Worm (Caenorhabditis elegans): ENCODE data around the gene nas-11.

The nas-11 gene

ce11 chrX:6735494-6735893, 22.1 kb downstream of the nas-11 start:
- TF ChIP-seq mdl-1 (tag; optimal IDR thresholded peaks at IDR 0.05) (peak in 1 of 2 experiments; percentile 27), R02D3.7 (tag; optimal IDR thresholded peaks at IDR 0.05) (no peak), nhr-129 (tag; optimal IDR thresholded peaks at IDR 0.05) (peak; percentile 83), nhr-21 (tag; optimal IDR thresholded peaks at IDR 0.05) (peak; percentile 81), nhr-77 (tag; optimal IDR thresholded peaks at IDR 0.05) (no peak), sem-4 (tag; optimal IDR thresholded peaks at IDR 0.05) (no peak), sma-3 (GFP tag; optimal IDR thresholded peaks at IDR 0.05) (peak; percentile 65), C34F6.9 (tag; optimal IDR thresholded peaks at IDR 0.05) (peak; percentile 57), mbf-1 (tag; optimal IDR thresholded peaks at IDR 0.05) (no peak), nhr-25 (tag; optimal IDR thresholded peaks at IDR 0.05) (peak; percentile 70), sma-9 (GFP tag; optimal IDR thresholded peaks at IDR 0.05) (peak; percentile 85), sma-9 (tag; optimal IDR thresholded peaks at IDR 0.05) (no peak), lsy-2 (tag; optimal IDR thresholded peaks at IDR 0.05) (peak in 1 of 2 experiments; percentile 58), F13H6.1 (tag; optimal IDR thresholded peaks at IDR 0.05) (peak; percentile 63), crh-2 (tag; optimal IDR thresholded peaks at IDR 0.05) (peak; percentile 45), dmd-4 (tag; optimal IDR thresholded peaks at IDR 0.05) (no peak), lin-11 (tag; optimal IDR thresholded peaks at IDR 0.05) (no peak), ama-1 (optimal IDR thresholded peaks at IDR 0.05) (no peak), blmp-1 (tag; optimal IDR thresholded peaks at IDR 0.05; ENCODE audit: insufficient read depth) (no peak), skn-1 (tag; optimal IDR thresholded peaks at IDR 0.05) (no peak)

DNA sequence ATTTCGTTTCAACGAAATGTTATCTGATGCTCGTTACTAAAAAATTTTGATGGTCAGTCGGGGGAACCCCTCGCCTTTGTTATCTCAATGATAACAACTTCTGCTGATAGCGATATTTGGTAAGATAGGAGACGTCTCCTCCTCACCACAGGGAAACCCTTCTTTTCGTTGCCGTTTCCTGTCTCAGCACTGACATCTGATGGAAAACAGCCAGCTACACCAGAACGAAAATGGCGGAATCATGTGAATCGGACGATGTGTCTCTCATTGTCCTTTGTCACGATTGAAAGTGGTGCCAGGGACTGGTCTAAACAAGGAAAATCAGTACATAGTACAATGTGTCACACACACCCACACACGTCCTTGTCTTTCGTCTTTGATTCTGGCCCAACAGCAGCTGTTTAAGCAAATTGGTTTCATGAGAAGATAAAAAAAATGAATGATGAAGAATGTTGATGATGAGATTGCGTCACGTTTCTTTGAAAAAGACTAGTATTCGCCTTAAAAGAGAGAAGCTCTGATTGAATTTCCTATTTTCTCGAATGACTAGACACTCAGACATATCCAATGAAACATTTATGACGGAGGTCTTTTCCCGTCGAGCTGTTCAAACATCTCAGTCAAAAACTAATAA, 23.1 kb downstream of the nas-11 start:
- TF ChIP-seq mab-5 (tag; optimal IDR thresholded peaks at IDR 0.05) (no peak), nhr-6 (tag; optimal IDR thresholded peaks at IDR 0.05) (peak; percentile 76), unc-55 (GFP tag; optimal IDR thresholded peaks at IDR 0.05) (no peak), C34F6.9 (tag; optimal IDR thresholded peaks at IDR 0.05) (peak; percentile 42), ama-1 (optimal IDR thresholded peaks at IDR 0.05) (peak; percentile 17), nhr-21 (tag; optimal IDR thresholded peaks at IDR 0.05) (peak; percentile 96), sem-4 (tag; optimal IDR thresholded peaks at IDR 0.05) (peak; percentile 32), gmeb-1 (tag; optimal IDR thresholded peaks at IDR 0.05) (peak; percentile 66), Y55F3AM.14 (GFP tag; optimal IDR thresholded peaks at IDR 0.05) (peak; percentile 66), elt-3 (tag; optimal IDR thresholded peaks at IDR 0.05) (peak; percentile 14), sma-3 (GFP tag; optimal IDR thresholded peaks at IDR 0.05) (peak; percentile 91), mdl-1 (tag; optimal IDR thresholded peaks at IDR 0.05) (peak; percentile 80 to 84), skn-1 (tag; optimal IDR thresholded peaks at IDR 0.05) (no peak), ztf-4 (tag; optimal IDR thresholded peaks at IDR 0.05) (peak; percentile 19), aly-2 (tag; optimal IDR thresholded peaks at IDR 0.05) (no peak), lsy-2 (tag; optimal IDR thresholded peaks at IDR 0.05) (peak in 1 of 2 experiments; percentile 63), nhr-129 (tag; optimal IDR thresholded peaks at IDR 0.05) (peak; percentile 88), egl-27 (tag; optimal IDR thresholded peaks at IDR 0.05) (peak; percentile 84), F13H6.1 (tag; optimal IDR thresholded peaks at IDR 0.05) (peak; percentile 68), nhr-77 (tag; optimal IDR thresholded peaks at IDR 0.05) (no peak), crh-2 (tag; optimal IDR thresholded peaks at IDR 0.05) (peak; percentile 66), fos-1 (tag; optimal IDR thresholded peaks at IDR 0.05) (peak; percentile 61), sma-9 (GFP tag; optimal IDR thresholded peaks at IDR 0.05) (peak; percentile 93), sma-9 (tag; optimal IDR thresholded peaks at IDR 0.05) (no peak), unc-62 (GFP tag; optimal IDR thresholded peaks at IDR 0.05) (no peak), blmp-1 (tag; optimal IDR thresholded peaks at IDR 0.05; ENCODE audit: insufficient read depth) (peak; percentile 84), mbf-1 (tag; optimal IDR thresholded peaks at IDR 0.05) (no peak), dmd-4 (tag; optimal IDR thresholded peaks at IDR 0.05) (peak; percentile 21), lin-13 (GFP tag; optimal IDR thresholded peaks at IDR 0.05) (no peak), nhr-25 (tag; optimal IDR thresholded peaks at IDR 0.05) (peak; percentile 97)

ce11 chrX:6737329-6738008, 24.1 kb downstream of the nas-11 start:
- TF ChIP-seq fos-1 (tag; optimal IDR thresholded peaks at IDR 0.05), result peak; percentile 79
- TF ChIP-seq unc-62 (GFP tag; optimal IDR thresholded peaks at IDR 0.05), result no peak
- no peak for TF ChIP-seq R02D3.7 (tag; optimal IDR thresholded peaks at IDR 0.05)
- peak; percentile 12 to 73 for TF ChIP-seq lsy-2 (tag; optimal IDR thresholded peaks at IDR 0.05)
- no peak for TF ChIP-seq aly-2 (tag; optimal IDR thresholded peaks at IDR 0.05)
- peak; percentile 25 for TF ChIP-seq lin-13 (GFP tag; optimal IDR thresholded peaks at IDR 0.05)
- TF ChIP-seq elt-1 (tag; optimal IDR thresholded peaks at IDR 0.05), result no peak
- peak; percentile 98 for TF ChIP-seq F13H6.1 (tag; optimal IDR thresholded peaks at IDR 0.05)
- peak; percentile 89 for TF ChIP-seq blmp-1 (tag; optimal IDR thresholded peaks at IDR 0.05; ENCODE audit: insufficient read depth)
- no peak for TF ChIP-seq nhr-23 (tag; optimal IDR thresholded peaks at IDR 0.05)
- peak; percentile 78 for TF ChIP-seq lin-11 (tag; optimal IDR thresholded peaks at IDR 0.05)
- no peak for TF ChIP-seq nhr-237 (tag; optimal IDR thresholded peaks at IDR 0.05)
- no peak for TF ChIP-seq elt-3 (tag; optimal IDR thresholded peaks at IDR 0.05)
- TF ChIP-seq zag-1 (tag; optimal IDR thresholded peaks at IDR 0.05), result peak; percentile 29
- no peak for TF ChIP-seq ztf-1 (GFP tag; conservative IDR thresholded peaks at IDR 0.05)
- peak; percentile 100 for TF ChIP-seq mdl-1 (tag; optimal IDR thresholded peaks at IDR 0.05)
- no peak for TF ChIP-seq alr-1 (tag; optimal IDR thresholded peaks at IDR 0.05)
- TF ChIP-seq gmeb-1 (tag; optimal IDR thresholded peaks at IDR 0.05), result peak; percentile 62
- TF ChIP-seq unc-39 (tag; optimal IDR thresholded peaks at IDR 0.05), result no peak
- no peak for TF ChIP-seq lin-39 (tag; optimal IDR thresholded peaks at IDR 0.05)
- TF ChIP-seq snpc-4 (tag; optimal IDR thresholded peaks at IDR 0.05), result peak; percentile 57
- TF ChIP-seq dmd-4 (tag; optimal IDR thresholded peaks at IDR 0.05), result no peak
- TF ChIP-seq nhr-12 (tag; optimal IDR thresholded peaks at IDR 0.05), result no peak
- TF ChIP-seq sem-4 (tag; optimal IDR thresholded peaks at IDR 0.05), result peak; percentile 95
- TF ChIP-seq unc-55 (GFP tag; optimal IDR thresholded peaks at IDR 0.05), result peak; percentile 38
- TF ChIP-seq ceh-16 (tag; optimal IDR thresholded peaks at IDR 0.05), result peak; percentile 93
- TF ChIP-seq mab-5 (tag; optimal IDR thresholded peaks at IDR 0.05), result peak; percentile 30
- TF ChIP-seq ama-1 (optimal IDR thresholded peaks at IDR 0.05), result no peak
- peak; percentile 96 for TF ChIP-seq egl-27 (tag; optimal IDR thresholded peaks at IDR 0.05)
- TF ChIP-seq nhr-77 (tag; optimal IDR thresholded peaks at IDR 0.05), result no peak

All from whole organism, L2 larva.